Fruit fly (Drosophila melanogaster) whole organism, embryonic: Measurements from ENCODE around the gene CG43993.

Experiments used
- Abd-B ChIP-seq: fragments of 200-800 bp; sonication (Bioruptor generic); optimal IDR thresholded peaks from 2 replicates; lab custom pipeline; 2018; ENCODE audit warnings: missing biosample characterization, mild to moderate bottlenecking, missing genetic modification characterization, moderate library complexity
- Aef1 ChIP-seq: fragments of 200-800 bp; sonication (Bioruptor generic); IDR thresholded peaks from 3 replicates; pipeline ENCODE4 v1.3.6; 2022; ENCODE audit warnings: missing biosample characterization, missing genetic modification characterization
- CG10209 ChIP-seq: fragments of 200-800 bp; sonication (Bioruptor generic); optimal IDR thresholded peaks from 3 replicates; lab custom pipeline; 2017; ENCODE audit warnings: missing biosample characterization, mild to moderate bottlenecking, missing genetic modification characterization, missing genetic modification reagents
- CG10366 ChIP-seq: fragments of 200-800 bp; sonication (Bioruptor generic); IDR thresholded peaks from 2 replicates; pipeline ENCODE4 v1.3.6; 2022; ENCODE audit warnings: missing biosample characterization, missing genetic modification characterization
- CG10462 ChIP-seq: fragments of 200-800 bp; sonication (Bioruptor generic); optimal IDR thresholded peaks from 2 replicates; lab custom pipeline; 2016; ENCODE audit warnings: missing biosample characterization, missing genetic modification characterization
- CG11085 ChIP-seq: fragments of 200-800 bp; sonication (Bioruptor generic); IDR thresholded peaks from 2 replicates; pipeline ENCODE4 v1.3.6; 2022; ENCODE audit warnings: missing biosample characterization, missing genetic modification characterization
- CG13424 ChIP-seq: fragments of 200-800 bp; sonication (Bioruptor generic); optimal IDR thresholded peaks from 2 replicates; lab custom pipeline; 2019; ENCODE audit warnings: missing biosample characterization, mild to moderate bottlenecking, missing genetic modification characterization, moderate library complexity
- CG14667 ChIP-seq: fragments of 200-800 bp; sonication (Bioruptor generic); IDR thresholded peaks from 2 replicates; pipeline ENCODE4 v1.3.6; 2022; ENCODE audit warnings: missing biosample characterization, missing genetic modification characterization
- CG15269 ChIP-seq: fragments of 200-800 bp; sonication (Bioruptor generic); optimal IDR thresholded peaks from 2 replicates; lab custom pipeline; 2018; ENCODE audit warnings: missing biosample characterization, mild to moderate bottlenecking, missing genetic modification characterization, moderate library complexity
- CG1529 ChIP-seq: fragments of 200-800 bp; sonication (Bioruptor generic); optimal IDR thresholded peaks from 3 replicates; lab custom pipeline; 2018; ENCODE audit warnings: missing biosample characterization, missing genetic modification characterization
- CG1603 ChIP-seq: fragments of 200-800 bp; sonication (Bioruptor generic); optimal IDR thresholded peaks from 2 replicates; lab custom pipeline; 2019; ENCODE audit warnings: missing biosample characterization, mild to moderate bottlenecking, missing genetic modification characterization, moderate library complexity
- CG18262 ChIP-seq: fragments of 200-800 bp; optimal IDR thresholded peaks from 3 replicates; lab custom pipeline; 2019; ENCODE audit warnings: missing biosample characterization, mild to moderate bottlenecking, missing genetic modification characterization, moderate library complexity
- CG2678 ChIP-seq: fragments of 200-800 bp; sonication (Bioruptor generic); optimal IDR thresholded peaks from 3 replicates; lab custom pipeline; 2019; ENCODE audit warnings: missing biosample characterization, mild to moderate bottlenecking, missing genetic modification characterization, moderate library complexity
- CG34422 ChIP-seq: fragments of 200-800 bp; sonication (Bioruptor generic); IDR thresholded peaks from 3 replicates; pipeline ENCODE4 v1.3.6; 2022; ENCODE audit warnings: missing biosample characterization, missing genetic modification characterization
- CG4404 ChIP-seq: fragments of 200-800 bp; sonication (Bioruptor generic); IDR thresholded peaks from 2 replicates; pipeline ENCODE4 v1.3.6; 2022; ENCODE audit warnings: missing biosample characterization, missing genetic modification characterization
- CG4820 ChIP-seq: fragments of 200-800 bp; sonication (Bioruptor generic); optimal IDR thresholded peaks from 3 replicates; lab custom pipeline; 2016; ENCODE audit warnings: missing biosample characterization, missing genetic modification characterization
- CG5180 ChIP-seq: fragments of 200-800 bp; sonication (Bioruptor generic); optimal IDR thresholded peaks from 3 replicates; lab custom pipeline; 2017; ENCODE audit warnings: missing biosample characterization, missing genetic modification characterization, mild to moderate bottlenecking, moderate library complexity, missing genetic modification reagents
- CG6654 ChIP-seq: fragments of 200-800 bp; sonication (Bioruptor generic); optimal IDR thresholded peaks from 2 replicates; lab custom pipeline; 2017; ENCODE audit warnings: missing biosample characterization, mild to moderate bottlenecking, missing genetic modification characterization
- CG7556 ChIP-seq: fragments of 200-800 bp; sonication (Bioruptor generic); optimal IDR thresholded peaks from 2 replicates; lab custom pipeline; 2017; ENCODE audit warnings: missing biosample characterization, mild to moderate bottlenecking, missing genetic modification characterization
- CG7745 ChIP-seq: fragments of 200-800 bp; sonication (Bioruptor generic); optimal IDR thresholded peaks from 2 replicates; lab custom pipeline; 2018; ENCODE audit warnings: missing biosample characterization, mild to moderate bottlenecking, missing genetic modification characterization, moderate library complexity
- CG8944 ChIP-seq: fragments of 200-800 bp; sonication (Bioruptor generic); optimal IDR thresholded peaks from 3 replicates; lab custom pipeline; 2016; ENCODE audit warnings: missing biosample characterization, missing genetic modification characterization
- CG9797 ChIP-seq: fragments of 200-800 bp; sonication (Bioruptor generic); optimal IDR thresholded peaks from 3 replicates; lab custom pipeline; 2018; ENCODE audit warnings: missing biosample characterization, mild to moderate bottlenecking, missing genetic modification characterization
- CHES-1-like ChIP-seq: fragments of 200-800 bp; sonication (Bioruptor generic); optimal IDR thresholded peaks from 2 replicates; lab custom pipeline; 2016; ENCODE audit warnings: missing biosample characterization, missing genetic modification characterization
- Camta ChIP-seq: fragments of 200-800 bp; sonication (Bioruptor generic); optimal IDR thresholded peaks from 2 replicates; lab custom pipeline; 2016; ENCODE audit warnings: missing biosample characterization, missing genetic modification characterization
- Dek ChIP-seq: fragments of 200-800 bp; sonication (Bioruptor generic); optimal IDR thresholded peaks from 3 replicates; lab custom pipeline; 2019; ENCODE audit warnings: missing biosample characterization, mild to moderate bottlenecking, missing genetic modification characterization, moderate library complexity
- Dip2 ChIP-seq: fragments of 200-800 bp; sonication (Bioruptor generic); IDR thresholded peaks from 2 replicates; pipeline ENCODE4 v1.3.6; 2022; ENCODE audit warnings: missing biosample characterization, missing genetic modification characterization
- Doc3 ChIP-seq: fragments of 200-800 bp; sonication (Bioruptor generic); IDR thresholded peaks from 3 replicates; pipeline ENCODE4 v1.3.6; 2022; ENCODE audit warnings: missing biosample characterization, missing genetic modification characterization; ENCODE audit not compliant: partially characterized antibody
- Gsc ChIP-seq: fragments of 200-800 bp; sonication (Bioruptor generic); IDR thresholded peaks from 2 replicates; pipeline ENCODE4 v1.3.6; 2022; ENCODE audit warnings: missing biosample characterization, missing genetic modification characterization
- Kr ChIP-seq: fragments of 200-800 bp; sonication (Bioruptor generic); optimal IDR thresholded peaks from 2 replicates; lab custom pipeline; 2017; ENCODE audit warnings: missing biosample characterization, mild to moderate bottlenecking, missing genetic modification characterization
- Ptx1 ChIP-seq: fragments of 200-800 bp; sonication (Bioruptor generic); IDR thresholded peaks from 2 replicates; pipeline ENCODE4 v1.3.6; 2022; ENCODE audit warnings: missing biosample characterization, missing genetic modification characterization
- Six4 ChIP-seq: fragments of 200-800 bp; sonication (Bioruptor generic); optimal IDR thresholded peaks from 2 replicates; lab custom pipeline; 2016; ENCODE audit warnings: missing biosample characterization, missing genetic modification characterization
- Ssrp ChIP-seq: fragments of 200-800 bp; sonication (Bioruptor generic); optimal IDR thresholded peaks from 2 replicates; lab custom pipeline; 2018; ENCODE audit warnings: missing biosample characterization, mild to moderate bottlenecking, missing genetic modification characterization, moderate library complexity
- Tbp ChIP-seq: fragments of >200 bp; optimal IDR thresholded peaks from 2 replicates; lab custom pipeline; 2018; ENCODE audit warnings: missing biosample characterization, missing genetic modification characterization
- Xrp1 ChIP-seq: fragments of 200-800 bp; sonication (Bioruptor generic); IDR thresholded peaks from 2 replicates; pipeline ENCODE4 v1.3.6; 2022; ENCODE audit warnings: missing biosample characterization, missing genetic modification characterization
- chm ChIP-seq: fragments of 200-800 bp; sonication (Bioruptor generic); IDR thresholded peaks from 2 replicates; pipeline ENCODE4 v1.3.6; 2022; ENCODE audit warnings: missing biosample characterization, missing genetic modification characterization
- danr ChIP-seq: fragments of 200-800 bp; sonication (Bioruptor generic); IDR thresholded peaks from 2 replicates; pipeline ENCODE4 v1.3.6; 2022; ENCODE audit warnings: missing biosample characterization, missing genetic modification characterization
- dati ChIP-seq: fragments of 200-800 bp; sonication (Bioruptor generic); IDR thresholded peaks from 2 replicates; pipeline ENCODE4 v1.3.6; 2022; ENCODE audit warnings: missing biosample characterization, missing genetic modification characterization
- dysf ChIP-seq: fragments of 200-800 bp; sonication (Bioruptor generic); IDR thresholded peaks from 3 replicates; pipeline ENCODE4 v1.3.6; 2022; ENCODE audit warnings: missing biosample characterization, missing genetic modification characterization
- gfzf ChIP-seq: fragments of 200-800 bp; sonication (Bioruptor generic); optimal IDR thresholded peaks from 2 replicates; lab custom pipeline; 2016; ENCODE audit warnings: missing biosample characterization, mild to moderate bottlenecking, missing genetic modification characterization, moderate library complexity
- gro ChIP-seq: fragments of 200-800 bp; sonication (Bioruptor generic); optimal IDR thresholded peaks from 2 replicates; lab custom pipeline; 2016; ENCODE audit warnings: missing biosample characterization, missing genetic modification characterization
- klu ChIP-seq: fragments of 200-800 bp; sonication (Bioruptor generic); IDR thresholded peaks from 2 replicates; pipeline ENCODE4 v1.3.6; 2022; ENCODE audit warnings: missing biosample characterization, missing genetic modification characterization
- mirr ChIP-seq: fragments of 200-800 bp; sonication (Bioruptor generic); optimal IDR thresholded peaks from 3 replicates; lab custom pipeline; 2018; ENCODE audit warnings: missing biosample characterization, mild to moderate bottlenecking, missing genetic modification characterization
- oc ChIP-seq: fragments of 200-800 bp; sonication (Bioruptor generic); optimal IDR thresholded peaks from 2 replicates; lab custom pipeline; 2018; ENCODE audit warnings: missing biosample characterization, mild to moderate bottlenecking, missing genetic modification characterization, moderate library complexity
- pros ChIP-seq: fragments of 200-800 bp; sonication (Bioruptor generic); optimal IDR thresholded peaks from 3 replicates; lab custom pipeline; 2019; ENCODE audit warnings: missing biosample characterization, mild to moderate bottlenecking, missing genetic modification characterization, moderate library complexity
- row ChIP-seq: fragments of 200-800 bp; sonication (Bioruptor generic); IDR thresholded peaks from 3 replicates; pipeline ENCODE4 v1.3.6; 2022; ENCODE audit warnings: missing biosample characterization, missing genetic modification characterization
- run ChIP-seq: fragments of 200-800 bp; sonication (Bioruptor generic); optimal IDR thresholded peaks from 3 replicates; lab custom pipeline; 2018; ENCODE audit warnings: missing biosample characterization, mild to moderate bottlenecking, missing genetic modification characterization
- stwl ChIP-seq: fragments of 200-800 bp; sonication (Bioruptor generic); optimal IDR thresholded peaks from 3 replicates; lab custom pipeline; 2018; ENCODE audit warnings: missing biosample characterization, mild to moderate bottlenecking, missing genetic modification characterization, moderate library complexity
- tna ChIP-seq: fragments of 200-800 bp; sonication (Bioruptor generic); IDR thresholded peaks from 2 replicates; pipeline ENCODE4 v1.3.6; 2022; ENCODE audit warnings: missing biosample characterization, missing genetic modification characterization; ENCODE audit not compliant: partially characterized antibody
- z ChIP-seq: fragments of 200-800 bp; sonication (Bioruptor generic); IDR thresholded peaks from 3 replicates; pipeline ENCODE4 v1.3.6; 2022; ENCODE audit warnings: missing biosample characterization, missing genetic modification characterization

The CG43993 gene

DNA sequence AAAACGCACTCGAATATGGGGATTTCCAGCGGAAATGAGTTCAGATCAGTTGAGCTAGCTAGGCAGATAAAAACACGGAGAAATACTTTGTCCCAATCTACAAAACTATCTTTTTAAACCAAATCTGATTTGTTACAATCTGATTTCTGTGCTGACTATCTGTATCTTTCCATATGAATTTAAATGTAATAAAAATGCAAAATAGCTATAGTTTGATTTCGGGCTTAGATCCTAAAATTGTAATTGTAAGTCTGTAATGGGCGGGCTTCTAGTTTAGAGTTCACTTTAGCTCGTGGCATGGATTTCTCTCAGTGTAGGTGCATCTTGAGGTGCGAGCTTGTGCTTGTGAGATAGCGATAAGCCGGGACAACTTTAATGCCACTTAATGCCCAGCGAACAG is 29.9 kb downstream of the CG43993 start (continued):
- TF ChIP-seq CHES-1-like (GFP tag; lab: Kevin White, UChicago) (no peak), oc (tag; lab: Kevin White, UChicago) (no peak), CG15269 (tag; lab: Kevin White, UChicago) (no peak), danr (GFP tag; lab: Robert Waterston, UW) (no peak), mirr (GFP tag; lab: Kevin White, UChicago) (no peak), CG13424 (tag; lab: Kevin White, UChicago) (peak; percentile 7), CG18262 (peak; percentile 55), CG4404 (GFP tag; lab: Robert Waterston, UW) (no peak), CG34422 (no peak), CG4820 (GFP tag; lab: Kevin White, UChicago) (peak; percentile 27), Xrp1 (GFP tag; lab: Robert Waterston, UW) (peak; percentile 43; the same call in 1 of the 2 replicates)

DNA sequence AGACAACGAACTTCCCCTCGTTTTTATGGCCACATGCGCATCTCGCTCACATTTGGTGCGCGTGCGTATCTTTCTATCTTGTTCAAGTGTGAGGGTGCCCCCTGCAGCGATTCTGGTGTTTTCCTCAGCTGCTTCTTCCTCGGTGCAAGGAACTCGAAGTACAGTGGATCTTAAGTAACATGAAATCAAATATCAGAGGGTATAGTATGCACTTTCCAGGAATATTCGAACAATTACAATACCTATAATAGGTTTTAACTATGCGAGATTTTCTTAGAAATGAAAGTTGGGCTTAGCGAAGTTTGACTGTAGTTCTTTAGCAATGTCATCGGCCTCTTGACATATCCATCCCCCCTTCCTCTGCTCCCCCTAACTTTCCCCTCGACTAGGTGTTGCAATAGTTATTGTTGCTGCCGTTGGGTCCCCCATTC is 30.4 kb downstream of the CG43993 start:
- TF ChIP-seq Dek (tag; lab: Kevin White, UChicago), result no peak
- no peak for TF ChIP-seq Doc3 (GFP tag; lab: Robert Waterston, UW)
- TF ChIP-seq CG18262, result peak; percentile 57
- no peak for TF ChIP-seq Tbp (GFP tag; lab: Kevin White, UChicago)
- TF ChIP-seq Gsc (GFP tag; lab: Robert Waterston, UW), result peak; percentile 54; the same call in 1 of the 2 replicates
- TF ChIP-seq CG10209 (GFP tag; lab: Kevin White, UChicago), result no peak
- TF ChIP-seq CG1529 (GFP tag; lab: Kevin White, UChicago), result peak; percentile 36
- TF ChIP-seq klu (GFP tag; lab: Robert Waterston, UW), result 0 out of 2 replicates have a peak, but pooled peaks have one; percentile 22
- peak; percentile 78 for TF ChIP-seq row (GFP tag; lab: Robert Waterston, UW)
- peak; percentile 68 for TF ChIP-seq CG14667 (GFP tag; lab: Robert Waterston, UW)
- no peak for TF ChIP-seq gfzf
- peak; percentile 90 for TF ChIP-seq Xrp1 (GFP tag; lab: Robert Waterston, UW)
- no peak for TF ChIP-seq CG5180 (GFP tag; lab: Kevin White, UChicago)
- TF ChIP-seq run (tag; lab: Kevin White, UChicago), result no peak
- no peak for TF ChIP-seq Aef1
- TF ChIP-seq CG7556 (GFP tag; lab: Kevin White, UChicago), result no peak
- peak; percentile 87 for TF ChIP-seq CG1603 (tag; lab: Kevin White, UChicago)
- TF ChIP-seq Dip2 (GFP tag; lab: Robert Waterston, UW), result no peak
- TF ChIP-seq CG10462 (GFP tag; lab: Kevin White, UChicago), result no peak
- peak; percentile 33; the same call in 1 of the 2 replicates for TF ChIP-seq CG10366 (GFP tag; lab: Robert Waterston, UW)
- no peak for TF ChIP-seq dati (GFP tag; lab: Robert Waterston, UW)
- TF ChIP-seq chm (GFP tag; lab: Robert Waterston, UW), result peak; percentile 70; the same call in 1 of the 2 replicates
- TF ChIP-seq CG8944 (GFP tag; lab: Kevin White, UChicago), result peak; percentile 5
- TF ChIP-seq dysf (GFP tag; lab: Robert Waterston, UW), result peak; percentile 32; the same call in 1 of the 3 replicates
- no peak for TF ChIP-seq CG9797 (GFP tag; lab: Kevin White, UChicago)
- no peak for TF ChIP-seq Kr (GFP tag; lab: Kevin White, UChicago)
- TF ChIP-seq Abd-B (GFP tag; lab: Kevin White, UChicago), result peak; percentile 5
- no peak for TF ChIP-seq pros
- no peak for TF ChIP-seq CG11085 (GFP tag; lab: Robert Waterston, UW)
- TF ChIP-seq gro (GFP tag; lab: Kevin White, UChicago), result no peak
- no peak for TF ChIP-seq CG6654 (GFP tag; lab: Kevin White, UChicago)
- TF ChIP-seq stwl (tag; lab: Kevin White, UChicago), result peak; percentile 26
- no peak for TF ChIP-seq tna (GFP tag; lab: Robert Waterston, UW)
- peak; percentile 64; the same call in 2 of the 3 replicates for TF ChIP-seq z
- 0 out of 2 replicates have a peak, but pooled peaks have one; percentile 7 for TF ChIP-seq Ptx1 (GFP tag; lab: Robert Waterston, UW)
- no peak for TF ChIP-seq Camta (GFP tag; lab: Kevin White, UChicago)
- TF ChIP-seq Six4 (GFP tag; lab: Kevin White, UChicago), result peak; percentile 35
- TF ChIP-seq CG2678 (tag; lab: Kevin White, UChicago), result peak; percentile 26
- TF ChIP-seq CG7745, result peak; percentile 70
- TF ChIP-seq Ssrp (tag; lab: Kevin White, UChicago), result peak; percentile 40
